Worm (Caenorhabditis elegans): ENCODE measurements around the gene prdx-2.

Gene prdx-2

DNA sequence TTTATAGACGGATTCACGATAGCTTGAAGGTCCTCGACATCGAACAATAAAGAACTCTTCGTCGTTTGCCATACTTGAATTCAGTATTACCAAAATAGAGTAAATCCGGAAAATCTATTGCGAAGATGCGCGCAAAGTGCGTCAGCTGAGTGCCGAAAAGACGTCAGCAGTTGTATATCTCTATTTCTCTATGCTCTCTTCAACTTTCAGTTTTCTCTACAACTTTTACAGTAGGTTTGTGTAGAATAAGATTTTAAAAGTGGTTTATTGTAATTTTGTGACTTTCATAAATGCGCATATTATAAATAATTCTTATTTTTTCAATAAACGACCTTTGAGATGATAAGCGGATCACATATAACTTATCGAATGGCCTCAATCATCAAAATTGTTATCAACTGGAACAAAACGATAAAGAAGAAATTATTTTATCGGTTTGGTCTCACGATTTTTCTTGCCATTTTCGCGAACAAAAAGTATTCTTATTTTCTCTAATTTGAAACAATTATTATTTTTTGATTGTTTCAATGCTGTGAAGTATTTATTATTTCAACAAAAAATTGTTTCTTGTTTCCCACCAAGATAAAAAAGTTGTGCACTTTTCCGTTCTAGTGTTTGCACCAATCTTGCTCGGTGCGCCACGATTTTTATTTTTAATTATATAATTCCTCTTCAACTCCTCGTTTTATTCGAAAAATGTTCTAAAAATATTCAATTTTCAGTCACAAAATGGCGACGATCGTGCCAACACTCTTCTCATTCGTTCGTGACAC, 4.5 kb upstream of the prdx-2 start, which contains the start of the genes agt-2 and F09E5.3 (continued):
- TF ChIP-seq ama-1 (optimal IDR thresholded peaks at IDR 0.05) (peak; percentile 71), Y55F3AM.14 (GFP tag; optimal IDR thresholded peaks at IDR 0.05) (no peak), nhr-11 (tag; optimal IDR thresholded peaks at IDR 0.05) (no peak), snpc-4 (tag; optimal IDR thresholded peaks at IDR 0.05) (peak; percentile 82), lin-11 (tag; optimal IDR thresholded peaks at IDR 0.05) (peak; percentile 60), nhr-23 (tag; optimal IDR thresholded peaks at IDR 0.05) (no peak), unc-55 (GFP tag; optimal IDR thresholded peaks at IDR 0.05) (peak; percentile 94), dmd-4 (tag; optimal IDR thresholded peaks at IDR 0.05) (no peak), ztf-11 (tag; optimal IDR thresholded peaks at IDR 0.05) (no peak), C34F6.9 (tag; optimal IDR thresholded peaks at IDR 0.05) (peak; percentile 99), sma-9 (GFP tag; optimal IDR thresholded peaks at IDR 0.05) (peak; percentile 95), sma-9 (tag; optimal IDR thresholded peaks at IDR 0.05) (no peak), alr-1 (tag; optimal IDR thresholded peaks at IDR 0.05) (no peak), nhr-12 (tag; optimal IDR thresholded peaks at IDR 0.05) (peak; percentile 55), nhr-10 (tag; optimal IDR thresholded peaks at IDR 0.05) (peak; percentile 37), crh-2 (tag; optimal IDR thresholded peaks at IDR 0.05) (peak; percentile 94), nhr-6 (tag; optimal IDR thresholded peaks at IDR 0.05) (peak; percentile 92), elt-1 (tag; optimal IDR thresholded peaks at IDR 0.05) (no peak), fos-1 (tag; optimal IDR thresholded peaks at IDR 0.05) (peak; percentile 92), nhr-237 (tag; optimal IDR thresholded peaks at IDR 0.05) (peak; percentile 11), mbf-1 (tag; optimal IDR thresholded peaks at IDR 0.05) (no peak), ceh-16 (tag; optimal IDR thresholded peaks at IDR 0.05) (peak; percentile 86), ztf-4 (tag; optimal IDR thresholded peaks at IDR 0.05) (peak; percentile 83)

DNA sequence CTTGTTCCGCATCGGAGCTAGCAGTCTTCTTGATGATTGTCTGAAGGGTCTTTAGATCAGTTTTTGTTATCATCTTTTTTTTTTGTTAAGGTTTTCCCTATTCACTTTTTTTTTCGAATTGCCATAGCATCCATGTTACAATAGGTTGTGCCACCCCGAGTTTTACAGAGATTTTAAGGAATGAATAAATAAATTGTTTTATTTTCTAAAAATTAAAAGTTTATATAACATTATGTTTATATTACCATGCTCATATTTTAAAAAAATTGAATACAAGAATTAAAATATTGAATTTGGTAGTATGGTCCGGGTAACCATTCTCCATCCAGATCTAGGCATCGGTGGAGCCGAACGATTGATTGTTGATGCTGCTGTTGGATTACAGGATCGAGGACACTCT, 3.0 kb upstream of the prdx-2 start, which contains the start of gene algn-2:
Gene algn-2, plus strand, starts transcription at position 301 of the 400 bp plus-strand sequence.
- TF ChIP-seq fos-1 (tag; optimal IDR thresholded peaks at IDR 0.05) (no peak), lsy-2 (tag; optimal IDR thresholded peaks at IDR 0.05) (no peak), lin-11 (tag; optimal IDR thresholded peaks at IDR 0.05) (no peak), blmp-1 (tag; optimal IDR thresholded peaks at IDR 0.05; ENCODE audit: insufficient read depth) (no peak), peb-1 (tag; optimal IDR thresholded peaks at IDR 0.05) (no peak), nhr-23 (tag; optimal IDR thresholded peaks at IDR 0.05) (no peak), sma-9 (GFP tag; optimal IDR thresholded peaks at IDR 0.05) (no peak), sma-9 (tag; optimal IDR thresholded peaks at IDR 0.05) (no peak), unc-39 (tag; optimal IDR thresholded peaks at IDR 0.05) (no peak), nhr-10 (tag; optimal IDR thresholded peaks at IDR 0.05) (no peak), unc-55 (GFP tag; optimal IDR thresholded peaks at IDR 0.05) (no peak), sem-4 (tag; optimal IDR thresholded peaks at IDR 0.05) (no peak), Y55F3AM.14 (GFP tag; optimal IDR thresholded peaks at IDR 0.05) (no peak), nhr-129 (tag; optimal IDR thresholded peaks at IDR 0.05) (no peak), egl-27 (tag; optimal IDR thresholded peaks at IDR 0.05) (no peak), nhr-11 (tag; optimal IDR thresholded peaks at IDR 0.05) (no peak), mbf-1 (tag; optimal IDR thresholded peaks at IDR 0.05) (no peak), dmd-4 (tag; optimal IDR thresholded peaks at IDR 0.05) (no peak), ZK546.5 (tag; optimal IDR thresholded peaks at IDR 0.05) (no peak), R02D3.7 (tag; optimal IDR thresholded peaks at IDR 0.05) (no peak), nhr-237 (tag; optimal IDR thresholded peaks at IDR 0.05) (no peak)

DNA sequence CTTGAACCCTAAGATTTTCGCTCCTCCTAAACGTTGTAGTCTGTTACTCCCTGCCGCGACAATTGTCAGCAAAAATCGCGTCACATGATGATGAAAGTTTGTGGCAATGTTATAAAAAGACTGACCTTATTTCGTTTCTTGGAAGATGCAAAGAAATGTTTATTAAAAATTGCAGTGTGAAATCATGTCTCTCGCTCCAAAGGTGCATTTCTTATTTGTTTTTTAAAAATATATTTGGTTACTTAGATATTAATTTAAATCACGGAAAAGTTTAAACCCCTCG, 185 bp downstream of the prdx-2 start:
- no peak for TF ChIP-seq ztf-1 (GFP tag; conservative IDR thresholded peaks at IDR 0.05)
- peak; percentile 28 for TF ChIP-seq crh-2 (tag; optimal IDR thresholded peaks at IDR 0.05)
- TF ChIP-seq sma-9 (GFP tag; optimal IDR thresholded peaks at IDR 0.05): peak; percentile 33
- TF ChIP-seq sma-9 (tag; optimal IDR thresholded peaks at IDR 0.05): no peak
- no peak for TF ChIP-seq F13H6.1 (tag; optimal IDR thresholded peaks at IDR 0.05)
- TF ChIP-seq nhr-129 (tag; optimal IDR thresholded peaks at IDR 0.05): peak; percentile 49
- TF ChIP-seq nhr-25 (tag; optimal IDR thresholded peaks at IDR 0.05): peak; percentile 5
- peak; percentile 8 for TF ChIP-seq fos-1 (tag; optimal IDR thresholded peaks at IDR 0.05)

ce11 chrII:5379614-5380077, 1.7 kb downstream of the prdx-2 start, which contains the start of gene pkc-3:
Gene pkc-3 (plus strand): TSS chrII:5380027.
- TF ChIP-seq nhr-25 (tag; optimal IDR thresholded peaks at IDR 0.05) (peak; percentile 86), nhr-77 (tag; optimal IDR thresholded peaks at IDR 0.05) (no peak), lsy-2 (tag; optimal IDR thresholded peaks at IDR 0.05) (peak in 1 of 2 experiments; percentile 65), sma-9 (GFP tag; optimal IDR thresholded peaks at IDR 0.05) (peak; percentile 61), sma-9 (tag; optimal IDR thresholded peaks at IDR 0.05) (no peak), R02D3.7 (tag; optimal IDR thresholded peaks at IDR 0.05) (no peak), F13H6.1 (tag; optimal IDR thresholded peaks at IDR 0.05) (peak; percentile 62), ztf-4 (tag; optimal IDR thresholded peaks at IDR 0.05) (peak; percentile 56), sma-3 (GFP tag; optimal IDR thresholded peaks at IDR 0.05) (peak; percentile 85), nhr-12 (tag; optimal IDR thresholded peaks at IDR 0.05) (no peak), gmeb-1 (tag; optimal IDR thresholded peaks at IDR 0.05) (peak; percentile 60), blmp-1 (tag; optimal IDR thresholded peaks at IDR 0.05; ENCODE audit: insufficient read depth) (peak; percentile 50), mdl-1 (tag; optimal IDR thresholded peaks at IDR 0.05) (no peak), ama-1 (optimal IDR thresholded peaks at IDR 0.05) (peak; percentile 48), fos-1 (tag; optimal IDR thresholded peaks at IDR 0.05) (peak; percentile 98), lin-13 (GFP tag; optimal IDR thresholded peaks at IDR 0.05) (peak; percentile 51), unc-55 (GFP tag; optimal IDR thresholded peaks at IDR 0.05) (peak; percentile 21), nhr-21 (tag; optimal IDR thresholded peaks at IDR 0.05) (peak; percentile 78), nhr-129 (tag; optimal IDR thresholded peaks at IDR 0.05) (peak; percentile 78), C34F6.9 (tag; optimal IDR thresholded peaks at IDR 0.05) (peak; percentile 17), elt-1 (tag; optimal IDR thresholded peaks at IDR 0.05) (no peak), sem-4 (tag; optimal IDR thresholded peaks at IDR 0.05) (peak; percentile 5), crh-2 (tag; optimal IDR thresholded peaks at IDR 0.05) (peak; percentile 71), snpc-4 (tag; optimal IDR thresholded peaks at IDR 0.05) (no peak), aly-2 (tag; optimal IDR thresholded peaks at IDR 0.05) (no peak), peb-1 (tag; optimal IDR thresholded peaks at IDR 0.05) (no peak), nhr-6 (tag; optimal IDR thresholded peaks at IDR 0.05) (no peak)

All from whole organism, L2 larva.